Worm (Caenorhabditis elegans) whole organism, young adult: Measurements from ENCODE around the gene ntr-2.

Source experiments
- Y53G8AR.9 ChIP-seq: fragments of 200-800 bp; sonication (Bioruptor generic); conservative IDR thresholded peaks from 2 replicates; pipeline ENCODE4 v1.3.6; 2022; ENCODE audit warnings: missing genetic modification reagents, missing genetic modification characterization, missing compliant biosample characterization
- ceh-79 ChIP-seq: sonication (generic microtip); optimal IDR thresholded peaks from 2 replicates; lab custom pipeline; 2017; ENCODE audit warnings: mild to moderate bottlenecking, missing genetic modification characterization, missing compliant biosample characterization
- mel-28 ChIP-seq: sonication (generic microtip); optimal IDR thresholded peaks from 2 replicates; lab custom pipeline; 2016; ENCODE audit warnings: borderline replicate concordance, mild to moderate bottlenecking, missing genetic modification characterization, missing compliant biosample characterization
- pha-4 ChIP-seq: fragments of 150-350 bp; sonication (generic microtip); optimal IDR thresholded peaks from 2 replicates; lab custom pipeline; 2014; ENCODE audit warnings: missing biosample characterization, missing genetic modification reagents, missing genetic modification characterization

- no peak for TF ChIP-seq ceh-79
- TF ChIP-seq pha-4 (tag; lab: Kevin White, UChicago): no peak
- TF ChIP-seq mel-28 (tag; lab: Kevin White, UChicago): no peak
- TF ChIP-seq Y53G8AR.9 (GFP tag; lab: Robert Waterston, UW): no peak
Observed at ce11 chrX:14903424-14903823, 25.3 kb downstream of the ntr-2 start.
